Worm (Caenorhabditis elegans) whole organism, L4 larva: Measurements from ENCODE around the gene clec-208.

ENCODE experiments used
- D1046.2 ChIP-seq: fragments of 200-800 bp; sonication (Bioruptor generic); IDR thresholded peaks from 2 replicates; pipeline ENCODE4 v1.3.6; 2022; ENCODE audit warnings: missing genetic modification characterization, missing compliant biosample characterization
- F10B5.3 ChIP-seq: sonication (generic microtip); optimal IDR thresholded peaks from 2 replicates; lab custom pipeline; 2016; ENCODE audit warnings: mild to moderate bottlenecking, missing genetic modification characterization, missing compliant biosample characterization
- F37D6.2 ChIP-seq: sonication (generic microtip); optimal IDR thresholded peaks from 2 replicates; lab custom pipeline; 2016; ENCODE audit warnings: mild to moderate bottlenecking, missing genetic modification characterization, missing compliant biosample characterization
- R02D3.7 ChIP-seq: fragments of 150-350 bp; sonication (generic microtip); optimal IDR thresholded peaks from 3 replicates; lab custom pipeline; 2014; ENCODE audit warnings: missing biosample characterization, missing genetic modification characterization
- T26A8.4 ChIP-seq: fragments of 200-800 bp; sonication (Bioruptor generic); IDR thresholded peaks from 2 replicates; pipeline ENCODE4 v1.3.6; 2022; ENCODE audit warnings: missing genetic modification characterization, missing compliant biosample characterization
- aha-1 ChIP-seq: fragments of 150-350 bp; peaks from one replicate; lab custom pipeline; 2014; ENCODE audit warnings: missing biosample characterization, missing genetic modification characterization
- ceh-20 ChIP-seq: fragments of 200-800 bp; sonication (Bioruptor generic); IDR thresholded peaks from 2 replicates; pipeline ENCODE4 v1.3.6; 2022; ENCODE audit warnings: missing genetic modification reagents, missing genetic modification characterization, missing compliant biosample characterization
- ceh-82 ChIP-seq: sonication (generic microtip); optimal IDR thresholded peaks from 2 replicates; lab custom pipeline; 2017; ENCODE audit warnings: missing biosample characterization, missing genetic modification characterization
- ces-1 ChIP-seq: fragments of 150-350 bp; sonication (generic microtip); optimal IDR thresholded peaks from 4 replicates; lab custom pipeline; 2014; ENCODE audit warnings: missing biosample characterization, missing genetic modification reagents, missing genetic modification characterization
- daf-8 ChIP-seq: fragments of 200-800 bp; sonication (Bioruptor generic); IDR thresholded peaks from 2 replicates; pipeline ENCODE4 v1.3.6; 2022; ENCODE audit warnings: missing genetic modification characterization, missing compliant biosample characterization
- dmd-6 ChIP-seq: fragments of 200-800 bp; sonication (Bioruptor generic); IDR thresholded peaks from 2 replicates; pipeline ENCODE4 v1.3.6; 2022; ENCODE audit warnings: missing genetic modification reagents, missing genetic modification characterization, missing compliant biosample characterization
- dmd-8 ChIP-seq: fragments of 200-800 bp; sonication (Bioruptor generic); IDR thresholded peaks from 2 replicates; pipeline ENCODE4 v1.3.6; 2022; ENCODE audit warnings: missing genetic modification characterization, missing compliant biosample characterization
- dmd-9 ChIP-seq: fragments of 200-800 bp; sonication (Bioruptor generic); IDR thresholded peaks from 2 replicates; pipeline ENCODE4 v1.3.6; 2022; ENCODE audit warnings: missing genetic modification reagents, missing genetic modification characterization, missing compliant biosample characterization
- dpl-1 ChIP-seq: fragments of 150-350 bp; optimal IDR thresholded peaks from 2 replicates; lab custom pipeline; 2014; ENCODE audit warnings: missing biosample characterization, missing genetic modification reagents, missing genetic modification characterization
- duxl-1 ChIP-seq: sonication (generic microtip); optimal IDR thresholded peaks from 2 replicates; lab custom pipeline; 2016; ENCODE audit warnings: mild to moderate bottlenecking, missing genetic modification characterization, moderate library complexity, missing compliant biosample characterization; ENCODE audit not compliant: poor library complexity
- dve-1 ChIP-seq: sonication (generic microtip); optimal IDR thresholded peaks from 2 replicates; lab custom pipeline; 2017; ENCODE audit warnings: antibody characterized with exemption, mild to moderate bottlenecking, missing genetic modification characterization, missing compliant biosample characterization; ENCODE audit not compliant: insufficient read depth
- egl-43 ChIP-seq: fragments of 200-800 bp; sonication (Bioruptor generic); IDR thresholded peaks from 2 replicates; pipeline ENCODE4 v1.3.6; 2022; ENCODE audit warnings: missing genetic modification reagents, missing genetic modification characterization, missing compliant biosample characterization
- hlh-11 ChIP-seq: fragments of 200-800 bp; sonication (Bioruptor generic); optimal IDR thresholded peaks from 2 replicates; lab custom pipeline; 2018; ENCODE audit warnings: mild to moderate bottlenecking, missing genetic modification characterization, missing compliant biosample characterization
- hlh-30 ChIP-seq: sonication (generic microtip); optimal IDR thresholded peaks from 2 replicates; lab custom pipeline; 2017; ENCODE audit warnings: antibody characterized with exemption, mild to moderate bottlenecking, missing genetic modification characterization, missing compliant biosample characterization; ENCODE audit not compliant: insufficient read depth
- hmg-1.1 ChIP-seq: fragments of 200-800 bp; sonication (Bioruptor generic); IDR thresholded peaks from 2 replicates; pipeline ENCODE4 v1.3.6; 2022; ENCODE audit warnings: missing genetic modification reagents, missing genetic modification characterization, missing compliant biosample characterization
- jun-1 ChIP-seq: fragments of 150-350 bp; optimal IDR thresholded peaks from 2 replicates; lab custom pipeline; 2014; ENCODE audit warnings: missing biosample characterization, missing genetic modification reagents, missing genetic modification characterization
- lim-7 ChIP-seq: fragments of 200-800 bp; sonication (Bioruptor generic); IDR thresholded peaks from 2 replicates; pipeline ENCODE4 v1.3.6; 2022; ENCODE audit warnings: missing genetic modification characterization, missing compliant biosample characterization
- lin-13 ChIP-seq: fragments of 150-350 bp; optimal IDR thresholded peaks from 2 replicates; lab custom pipeline; 2014; ENCODE audit warnings: missing biosample characterization, missing genetic modification reagents, missing genetic modification characterization
- lin-29 ChIP-seq: fragments of 200-800 bp; sonication (Bioruptor generic); IDR thresholded peaks from 2 replicates; pipeline ENCODE4 v1.3.6; 2022; ENCODE audit warnings: missing genetic modification reagents, missing genetic modification characterization, missing compliant biosample characterization
- lin-39 ChIP-seq: fragments of 150-350 bp; optimal IDR thresholded peaks from 2 replicates; lab custom pipeline; 2014; ENCODE audit warnings: missing biosample characterization, missing genetic modification reagents, missing genetic modification characterization
- lir-3 ChIP-seq: sonication (generic microtip); optimal IDR thresholded peaks from 2 replicates; lab custom pipeline; 2016; ENCODE audit warnings: mild to moderate bottlenecking, missing genetic modification characterization, missing compliant biosample characterization
- lsy-2 ChIP-seq, 2 experiments: fragments of 150-350 bp in 1 of 2; sonication (generic microtip) in 1 of 2; optimal IDR thresholded peaks; 2 replicates each; lab custom pipeline; 2014 to 2017; ENCODE audit warnings: missing biosample characterization in 2 of 2, missing genetic modification characterization in 2 of 2
- madf-5 ChIP-seq, 2 experiments: fragments of 200-800 bp; sonication (Bioruptor generic); IDR thresholded peaks; 2 replicates each; pipeline ENCODE4 v1.3.6; 2022; ENCODE audit warnings: missing compliant biosample characterization in 2 of 2, missing genetic modification characterization in 2 of 2
- mdl-1 ChIP-seq, 2 experiments: fragments of 150-350 bp in 1 of 2; sonication (generic microtip) in 1 of 2; optimal IDR thresholded peaks; 2 replicates each; lab custom pipeline; 2014 to 2017; ENCODE audit warnings: missing biosample characterization in 2 of 2, missing genetic modification characterization in 2 of 2
- mdt-29 ChIP-seq: fragments of 200-800 bp; sonication (Bioruptor generic); IDR thresholded peaks from 2 replicates; pipeline ENCODE4 v1.3.6; 2022; ENCODE audit warnings: missing genetic modification reagents, missing genetic modification characterization, missing compliant biosample characterization
- mep-1 ChIP-seq: fragments of 150-350 bp; sonication (generic microtip); optimal IDR thresholded peaks from 3 replicates; lab custom pipeline; 2014; ENCODE audit warnings: missing biosample characterization, missing genetic modification characterization
- mes-2 ChIP-seq: sonication (generic microtip); optimal IDR thresholded peaks from 2 replicates; lab custom pipeline; 2016; ENCODE audit warnings: missing genotype, mild to moderate bottlenecking, missing genetic modification characterization, missing compliant biosample characterization; ENCODE audit not compliant: poor library complexity, severe bottlenecking
- mxl-3 ChIP-seq: fragments of 200-800 bp; sonication (Bioruptor generic); optimal IDR thresholded peaks from 2 replicates; lab custom pipeline; 2018; ENCODE audit warnings: mild to moderate bottlenecking, missing genetic modification characterization, missing compliant biosample characterization
- nhr-41 ChIP-seq: fragments of 200-800 bp; sonication (Bioruptor generic); IDR thresholded peaks from 2 replicates; pipeline ENCODE4 v1.3.6; 2022; ENCODE audit warnings: missing genetic modification reagents, missing genetic modification characterization, missing compliant biosample characterization
- nhr-42 ChIP-seq: fragments of 200-800 bp; sonication (Bioruptor generic); IDR thresholded peaks from 2 replicates; pipeline ENCODE4 v1.3.6; 2022; ENCODE audit warnings: missing genetic modification characterization, missing compliant biosample characterization
- nhr-48 ChIP-seq: sonication (generic microtip); optimal IDR thresholded peaks from 2 replicates; lab custom pipeline; 2016; ENCODE audit warnings: mild to moderate bottlenecking, missing genetic modification characterization, missing compliant biosample characterization
- nhr-6 ChIP-seq: fragments of 150-350 bp; optimal IDR thresholded peaks from 2 replicates; lab custom pipeline; 2014; ENCODE audit warnings: missing biosample characterization, missing genetic modification characterization
- nhr-76 ChIP-seq: fragments of 150-350 bp; optimal IDR thresholded peaks from 2 replicates; lab custom pipeline; 2014; ENCODE audit warnings: missing biosample characterization, missing genetic modification characterization
- nhr-77 ChIP-seq: fragments of 150-350 bp; optimal IDR thresholded peaks from 2 replicates; lab custom pipeline; 2014; ENCODE audit warnings: missing biosample characterization, missing genetic modification characterization
- php-3 ChIP-seq: fragments of 200-800 bp; sonication (Bioruptor generic); IDR thresholded peaks from 2 replicates; pipeline ENCODE4 v1.3.6; 2022; ENCODE audit warnings: missing genetic modification reagents, missing genetic modification characterization, missing compliant biosample characterization
- pqm-1 ChIP-seq: sonication (generic microtip); optimal IDR thresholded peaks from 2 replicates; lab custom pipeline; 2017; ENCODE audit warnings: missing biosample characterization, missing genetic modification characterization
- set-16 ChIP-seq: fragments of 200-800 bp; sonication (Bioruptor generic); IDR thresholded peaks from 2 replicates; pipeline ENCODE4 v1.3.6; 2022; ENCODE audit warnings: missing genetic modification reagents, missing genetic modification characterization, missing compliant biosample characterization
- spr-3 ChIP-seq: fragments of 200-800 bp; sonication (Bioruptor generic); optimal IDR thresholded peaks from 2 replicates; lab custom pipeline; 2018; ENCODE audit warnings: mild to moderate bottlenecking, missing genetic modification characterization, missing compliant biosample characterization
- tag-97 ChIP-seq: fragments of 200-800 bp; sonication (Bioruptor generic); IDR thresholded peaks from 2 replicates; pipeline ENCODE4 v1.3.6; 2022; ENCODE audit warnings: missing genetic modification characterization, missing compliant biosample characterization
- tra-1 ChIP-seq: fragments of 200-800 bp; sonication (Bioruptor generic); IDR thresholded peaks from 2 replicates; pipeline ENCODE4 v1.3.6; 2022; ENCODE audit warnings: missing genetic modification reagents, missing genetic modification characterization, missing compliant biosample characterization
- unc-130 ChIP-seq: sonication (generic microtip); optimal IDR thresholded peaks from 2 replicates; lab custom pipeline; 2016; ENCODE audit warnings: missing genetic modification reagents, missing genetic modification characterization, missing compliant biosample characterization
- vab-7 ChIP-seq: fragments of 200-800 bp; sonication (Bioruptor generic); IDR thresholded peaks from 2 replicates; pipeline ENCODE4 v1.3.6; 2022; ENCODE audit warnings: missing genetic modification reagents, missing genetic modification characterization, missing compliant biosample characterization
- zfp-2 ChIP-seq: sonication (generic microtip); optimal IDR thresholded peaks from 2 replicates; lab custom pipeline; 2016; ENCODE audit warnings: mild to moderate bottlenecking, missing genetic modification characterization, missing compliant biosample characterization
- zip-2 ChIP-seq: fragments of 150-350 bp; optimal IDR thresholded peaks from 2 replicates; lab custom pipeline; 2014; ENCODE audit warnings: missing biosample characterization, missing genetic modification characterization
- ztf-7 ChIP-seq: fragments of 150-350 bp; optimal IDR thresholded peaks from 2 replicates; lab custom pipeline; 2014; ENCODE audit warnings: missing biosample characterization, missing genetic modification characterization

The clec-208 gene

ce11 chrV:2132675-2133074 lies 34.9 kb downstream of the clec-208 start:
- TF ChIP-seq F10B5.3 (tag; lab: Kevin White, UChicago): no peak
- TF ChIP-seq tag-97 (GFP tag; lab: Robert Waterston, UW): no peak
- peak; percentile 31; the same call in 1 of the 2 replicates for TF ChIP-seq set-16
- no peak for TF ChIP-seq lin-13 (GFP tag; lab: Kevin White, UChicago)
- peak; percentile 65; the same call in 1 of the 2 replicates for TF ChIP-seq egl-43 (GFP tag; lab: Robert Waterston, UW)
- TF ChIP-seq, all 104 proteins: peak for 2

DNA sequence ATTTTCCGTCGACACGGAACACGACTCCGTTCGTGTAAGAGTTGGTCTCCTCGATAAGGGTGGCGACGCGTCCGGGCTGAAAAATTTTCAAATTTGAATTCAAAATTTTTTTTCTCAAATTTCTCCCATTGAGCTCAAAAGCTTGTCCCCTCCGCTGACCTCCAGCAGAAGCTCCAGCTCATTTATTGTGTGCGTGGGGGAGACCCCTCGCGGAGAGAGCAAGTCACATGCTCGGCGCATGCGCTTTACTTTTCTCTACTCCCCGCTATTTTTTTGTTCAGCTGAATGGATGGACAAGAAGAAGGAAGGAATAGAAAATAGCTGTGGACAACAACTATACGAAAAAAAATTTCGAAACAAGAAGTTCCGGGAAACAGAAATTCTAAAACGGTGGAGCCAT lies 35.8 kb downstream of the clec-208 start:
- TF ChIP-seq nhr-76 (no peak), ces-1 (GFP tag; lab: Kevin White, UChicago) (peak; percentile 2), nhr-48 (tag; lab: Kevin White, UChicago) (peak; percentile 8), hlh-11 (tag; lab: Kevin White, UChicago) (peak; percentile 83), tra-1 (0 out of 2 replicates have a peak, but pooled peaks have one; percentile 32), egl-43 (GFP tag; lab: Robert Waterston, UW) (0 out of 2 replicates have a peak, but pooled peaks have one; percentile 49), jun-1 (tag; lab: Kevin White, UChicago) (no peak), lim-7 (GFP tag; lab: Robert Waterston, UW) (no peak), mes-2 (peak; percentile 52), madf-5 (GFP tag; IDR thresholded peaks at IDR 0.05; lab: Robert Waterston, UW) (no peak), vab-7 (no peak), lin-29 (GFP tag; lab: Robert Waterston, UW) (no peak), nhr-42 (GFP tag; lab: Robert Waterston, UW) (no peak), ceh-20 (GFP tag; lab: Robert Waterston, UW) (peak; percentile 31; the same call in 1 of the 2 replicates), duxl-1 (tag; lab: Kevin White, UChicago) (no peak), spr-3 (GFP tag; lab: Kevin White, UChicago) (no peak), lsy-2 (tag; optimal IDR thresholded peaks at IDR 0.05; lab: Kevin White, UChicago) (peak in 1 of 2 experiments; percentile 74), hmg-1.1 (peak; percentile 68), dve-1 (tag; lab: Kevin White, UChicago) (peak; percentile 23), daf-8 (no peak), mep-1 (tag; lab: Kevin White, UChicago) (peak; percentile 74), unc-130 (no peak), tag-97 (GFP tag; lab: Robert Waterston, UW) (no peak), dmd-6 (peak; percentile 73), lin-39 (no peak), T26A8.4 (GFP tag; lab: Robert Waterston, UW) (no peak), lir-3 (tag; lab: Kevin White, UChicago) (no peak), ztf-7 (tag; lab: Kevin White, UChicago) (no peak), pqm-1 (tag; lab: Kevin White, UChicago) (no peak), mdl-1 (tag; optimal IDR thresholded peaks at IDR 0.05; lab: Kevin White, UChicago) (peak; percentile 71 to 93), nhr-77 (peak; percentile 1), hlh-30 (tag; lab: Kevin White, UChicago) (peak; percentile 96), zfp-2 (tag; lab: Kevin White, UChicago) (no peak), F37D6.2 (tag; lab: Kevin White, UChicago) (peak; percentile 63), ceh-82 (no peak), D1046.2 (GFP tag; lab: Robert Waterston, UW) (no peak), nhr-6 (tag; lab: Kevin White, UChicago) (no peak), dmd-9 (GFP tag; lab: Robert Waterston, UW) (no peak), zip-2 (tag; lab: Kevin White, UChicago) (no peak), mdt-29 (no peak), dpl-1 (GFP tag; lab: Kevin White, UChicago) (peak; percentile 28), dmd-8 (GFP tag; lab: Robert Waterston, UW) (no peak), R02D3.7 (tag; lab: Kevin White, UChicago) (no peak), php-3 (no peak), aha-1 (peak; percentile 95), nhr-41 (GFP tag; lab: Robert Waterston, UW) (no peak), mxl-3 (GFP tag; lab: Kevin White, UChicago) (peak; percentile 11)
